Fruit fly (Drosophila melanogaster) whole organism, pupa: ENCODE data around the gene CG5746.

Source experiments
- CG12605 ChIP-seq: fragments of 200-800 bp; sonication (Bioruptor generic); IDR thresholded peaks from 2 replicates; pipeline ENCODE4 v1.3.6; 2022; ENCODE audit warnings: missing biosample characterization, missing genetic modification characterization
- CG15710 ChIP-seq: fragments of 200-800 bp; sonication (Bioruptor generic); optimal IDR thresholded peaks from 2 replicates; lab custom pipeline; 2018; ENCODE audit warnings: missing biosample characterization, mild to moderate bottlenecking, missing genetic modification characterization, moderate library complexity
- CG34367 ChIP-seq: fragments of 200-800 bp; sonication (Bioruptor generic); optimal IDR thresholded peaks from 2 replicates; lab custom pipeline; 2018; ENCODE audit warnings: missing biosample characterization, mild to moderate bottlenecking, missing genetic modification characterization
- Snoo ChIP-seq: fragments of 200-800 bp; sonication (Bioruptor generic); optimal IDR thresholded peaks from 3 replicates; lab custom pipeline; 2017; ENCODE audit warnings: missing biosample characterization, mild to moderate bottlenecking, missing genetic modification characterization, inconsistent platforms

dm6 chr3R:24364880-24365604 is 16.5 kb upstream of the CG5746 start, which contains the start of the genes CG17784 and CG13613:
- no peak for TF ChIP-seq CG15710 (tag; lab: Kevin White, UChicago)
- no peak for TF ChIP-seq CG12605 (GFP tag; lab: Robert Waterston, UW)
- no peak for TF ChIP-seq CG34367 (tag; lab: Kevin White, UChicago)
- no peak for TF ChIP-seq Snoo
